Worm (Caenorhabditis elegans): ENCODE measurements around the gene tag-325.

tag-325 gene

ce11 chrIII:4844327-4844726 lies 47.7 kb downstream of the tag-325 start, which contains the start of the genes clec-157 and fkh-5:
clec-157 (minus strand) TSS chrIII:4844427.
fkh-5 (plus strand) TSS chrIII:4844662.
- TF ChIP-seq pes-1 (GFP tag; IDR thresholded peaks at IDR 0.05) = no peak
- TF ChIP-seq ama-1 (optimal IDR thresholded peaks at IDR 0.05) = no peak
- TF ChIP-seq ceh-13 (GFP tag; optimal IDR thresholded peaks at IDR 0.05) = no peak
- TF ChIP-seq hmbx-1 (tag; optimal IDR thresholded peaks at IDR 0.05) = no peak
- no peak for TF ChIP-seq tra-4 (tag; optimal IDR thresholded peaks at IDR 0.05)
- no peak for TF ChIP-seq sea-1 (GFP tag; conservative IDR thresholded peaks at IDR 0.05)
- no peak for TF ChIP-seq hmg-4 (GFP tag; optimal IDR thresholded peaks at IDR 0.05)
- TF ChIP-seq aly-1 (tag; optimal IDR thresholded peaks at IDR 0.05) = no peak

ce11 chrIII:4849739-4850138 lies 53.1 kb downstream of the tag-325 start, which contains the start of gene nonu-1:
nonu-1 (minus strand) TSS chrIII:4849907.
- no peak for TF ChIP-seq tbx-37 (GFP tag; conservative IDR thresholded peaks at IDR 0.05)
- no peak for TF ChIP-seq sea-1 (GFP tag; conservative IDR thresholded peaks at IDR 0.05)
- no peak for TF ChIP-seq ets-7 (tag; optimal IDR thresholded peaks at IDR 0.05)

- TF ChIP-seq F13C5.2 (tag; optimal IDR thresholded peaks at IDR 0.05) (no peak), ceh-36 (tag; optimal IDR thresholded peaks at IDR 0.05) (no peak), aly-1 (tag; optimal IDR thresholded peaks at IDR 0.05) (no peak), B0310.2 (tag; optimal IDR thresholded peaks at IDR 0.05) (no peak), ets-7 (tag; optimal IDR thresholded peaks at IDR 0.05) (no peak), ama-1 (optimal IDR thresholded peaks at IDR 0.05) (no peak)
Measured at ce11 chrIII:4850139-4850538, 53.5 kb downstream of the tag-325 start, which contains the start of gene F26A1.1. F26A1.1 (plus strand) TSS chrIII:4850507.

ce11 chrIII:4852025-4852424 lies 55.4 kb downstream of the tag-325 start, which contains the start of gene ced-4:
ced-4 (plus strand) TSS chrIII:4852325.
- no peak for TF ChIP-seq aly-1 (tag; optimal IDR thresholded peaks at IDR 0.05)
- TF ChIP-seq hmbx-1 (tag; optimal IDR thresholded peaks at IDR 0.05) = no peak
- TF ChIP-seq flt-1 (GFP tag; IDR thresholded peaks at IDR 0.05) = no peak
- no peak for TF ChIP-seq ceh-36 (tag; optimal IDR thresholded peaks at IDR 0.05)
- TF ChIP-seq tra-4 (tag; optimal IDR thresholded peaks at IDR 0.05) = no peak

Measured in whole organism, early embryonic.